Comparison of ENCODE assay signal across 4 fruit fly cellular contexts in the genomic region with DNA sequence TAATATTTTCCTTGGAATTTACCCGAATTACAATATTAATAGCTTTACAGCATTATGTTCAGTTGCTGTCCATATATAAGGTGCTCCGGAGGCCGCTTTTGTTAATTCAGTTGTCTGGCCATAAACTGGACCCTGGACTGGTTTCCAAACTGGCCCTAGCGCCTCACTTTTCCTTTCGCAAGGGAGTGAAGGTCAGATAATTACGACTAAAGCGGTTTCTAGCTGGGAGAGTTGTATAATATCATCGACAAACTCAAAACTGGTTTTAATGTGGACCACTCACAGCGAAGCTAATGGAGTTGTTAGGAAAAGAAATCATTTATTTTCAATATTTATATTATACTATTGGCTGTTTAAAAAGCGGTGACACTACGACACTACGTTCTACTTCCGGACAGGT.
TF ChIP-seq lines count a peak whose summit lies in the region.

No protein-coding gene starts in this region.

- no peak for TF ChIP-seq CTCF in whole organism, embryonic (GFP tag; optimal IDR thresholded peaks at IDR 0.05; lab: Kevin White, UChicago)

TF ChIP-seq in whole organism, adult, 20 proteins besides CTCF, POLR2A, EP300 and RAD21:
- TF ChIP-seq ovo (GFP tag; optimal IDR thresholded peaks at IDR 0.05; lab: Kevin White, UChicago) (no peak), kay (GFP tag; lab: Kevin White, UChicago; ENCODE audit: borderline replicate concordance) (peak; percentile 65), Clk (GFP tag; optimal IDR thresholded peaks at IDR 0.05; lab: Kevin White, UChicago) (no peak)
TF ChIP-seq in whole organism, adult: peak in this region for 1.

TF ChIP-seq in whole organism, embryonic, 481 proteins besides CTCF, POLR2A, EP300 and RAD21 (continues in another document):
- TF ChIP-seq CG15011 (GFP tag; optimal IDR thresholded peaks at IDR 0.05; lab: Kevin White, UChicago) = no peak
- no peak for TF ChIP-seq Six4 (GFP tag; optimal IDR thresholded peaks at IDR 0.05; lab: Kevin White, UChicago)
- TF ChIP-seq CG10274 (GFP tag; optimal IDR thresholded peaks at IDR 0.05; lab: Kevin White, UChicago) = no peak
- no peak for TF ChIP-seq stwl (tag; optimal IDR thresholded peaks at IDR 0.05; lab: Kevin White, UChicago)
- TF ChIP-seq CG6272 (GFP tag; IDR thresholded peaks at IDR 0.05; lab: Robert Waterston, UW) = no peak
- no peak for TF ChIP-seq CG13624 (GFP tag; optimal IDR thresholded peaks at IDR 0.05; lab: Kevin White, UChicago)
- no peak for TF ChIP-seq GATAe (GFP tag; conservative IDR thresholded peaks at IDR 0.05; lab: Robert Waterston, UW)
- no peak for TF ChIP-seq Med (GFP tag; lab: Kevin White, UChicago)
- TF ChIP-seq Sox100B (GFP tag; optimal IDR thresholded peaks at IDR 0.05; lab: Kevin White, UChicago) = no peak
- no peak for TF ChIP-seq sqz (GFP tag; optimal IDR thresholded peaks at IDR 0.05; lab: Kevin White, UChicago)
- no peak for TF ChIP-seq CG3407 (GFP tag; optimal IDR thresholded peaks at IDR 0.05; lab: Kevin White, UChicago)
- no peak for TF ChIP-seq Sin3A (optimal IDR thresholded peaks at IDR 0.05; lab: Kevin White, UChicago)
- no peak for TF ChIP-seq CG3847 (GFP tag; IDR thresholded peaks at IDR 0.05; lab: Robert Waterston, UW)
- TF ChIP-seq CG6654 (GFP tag; optimal IDR thresholded peaks at IDR 0.05; lab: Kevin White, UChicago) = no peak
- TF ChIP-seq dimm (GFP tag; IDR thresholded peaks at IDR 0.05; lab: Robert Waterston, UW) = no peak
- no peak for TF ChIP-seq dysf (GFP tag; IDR thresholded peaks at IDR 0.05; lab: Robert Waterston, UW)
- TF ChIP-seq lbe (GFP tag; optimal IDR thresholded peaks at IDR 0.05; lab: Kevin White, UChicago) = no peak
- no peak for TF ChIP-seq Asciz (GFP tag; optimal IDR thresholded peaks at IDR 0.05; lab: Kevin White, UChicago)
- no peak for TF ChIP-seq CG3065 (GFP tag; optimal IDR thresholded peaks at IDR 0.05; lab: Kevin White, UChicago)
- TF ChIP-seq H15 (GFP tag; IDR thresholded peaks at IDR 0.05; lab: Robert Waterston, UW) = no peak
- no peak for TF ChIP-seq h (optimal IDR thresholded peaks at IDR 0.05; lab: Kevin White, UChicago)
- TF ChIP-seq CG11398 (GFP tag; optimal IDR thresholded peaks at IDR 0.05; lab: Kevin White, UChicago) = no peak
- no peak for TF ChIP-seq CG15269 (tag; optimal IDR thresholded peaks at IDR 0.05; lab: Kevin White, UChicago)
- no peak for TF ChIP-seq Nf-YB (GFP tag; optimal IDR thresholded peaks at IDR 0.05; lab: Kevin White, UChicago)
- peak; percentile 97 for TF ChIP-seq Blimp-1 (GFP tag; optimal IDR thresholded peaks at IDR 0.05; lab: Kevin White, UChicago)
- no peak for TF ChIP-seq CG10565 (GFP tag; optimal IDR thresholded peaks at IDR 0.05; lab: Kevin White, UChicago)
- no peak for TF ChIP-seq YL-1 (GFP tag; optimal IDR thresholded peaks at IDR 0.05; lab: Kevin White, UChicago)
- no peak for TF ChIP-seq CG10209 (GFP tag; optimal IDR thresholded peaks at IDR 0.05; lab: Kevin White, UChicago)
- no peak for TF ChIP-seq CG5245 (GFP tag; optimal IDR thresholded peaks at IDR 0.05; lab: Kevin White, UChicago)
- no peak for TF ChIP-seq aop (GFP tag; IDR thresholded peaks at IDR 0.05; lab: Robert Waterston, UW)

TF ChIP-seq in whole organism, prepupa, 60 proteins besides CTCF, POLR2A, EP300 and RAD21:
- TF ChIP-seq CG34406 (GFP tag; optimal IDR thresholded peaks at IDR 0.05; lab: Kevin White, UChicago) = no peak
- TF ChIP-seq fkh (GFP tag; optimal IDR thresholded peaks at IDR 0.05; lab: Kevin White, UChicago) = no peak
- no peak for TF ChIP-seq CG8632 (GFP tag; optimal IDR thresholded peaks at IDR 0.05; lab: Kevin White, UChicago)
- TF ChIP-seq Eip78C (GFP tag; lab: Kevin White, UChicago) = peak; percentile 35
- TF ChIP-seq Blimp-1 (GFP tag; optimal IDR thresholded peaks at IDR 0.05; lab: Kevin White, UChicago) = peak; percentile 68
- peak in 1 of 2 experiments; percentile 1 for TF ChIP-seq ss (GFP tag; optimal IDR thresholded peaks at IDR 0.05; lab: Kevin White, UChicago)
- no peak for TF ChIP-seq Sox14 (GFP tag; optimal IDR thresholded peaks at IDR 0.05; lab: Kevin White, UChicago)
- peak; percentile 4 for TF ChIP-seq svp (GFP tag; lab: Kevin White, UChicago)

TF ChIP-seq in whole organism, pupa, 21 proteins besides CTCF, POLR2A, EP300 and RAD21:
- TF ChIP-seq CG8301 (tag; optimal IDR thresholded peaks at IDR 0.05; lab: Kevin White, UChicago) = no peak
- peak; percentile 42 for TF ChIP-seq EcR (GFP tag; optimal IDR thresholded peaks at IDR 0.05; lab: Kevin White, UChicago)
- TF ChIP-seq CG12605 (GFP tag; IDR thresholded peaks at IDR 0.05; lab: Robert Waterston, UW) = no peak
- no peak for TF ChIP-seq fd96Ca (GFP tag; IDR thresholded peaks at IDR 0.05; lab: Robert Waterston, UW)
- no peak for TF ChIP-seq CG9948 (tag; optimal IDR thresholded peaks at IDR 0.05; lab: Kevin White, UChicago)
